Worm (Caenorhabditis elegans): ENCODE results near the gene ostb-1.

The ostb-1 gene

DNA sequence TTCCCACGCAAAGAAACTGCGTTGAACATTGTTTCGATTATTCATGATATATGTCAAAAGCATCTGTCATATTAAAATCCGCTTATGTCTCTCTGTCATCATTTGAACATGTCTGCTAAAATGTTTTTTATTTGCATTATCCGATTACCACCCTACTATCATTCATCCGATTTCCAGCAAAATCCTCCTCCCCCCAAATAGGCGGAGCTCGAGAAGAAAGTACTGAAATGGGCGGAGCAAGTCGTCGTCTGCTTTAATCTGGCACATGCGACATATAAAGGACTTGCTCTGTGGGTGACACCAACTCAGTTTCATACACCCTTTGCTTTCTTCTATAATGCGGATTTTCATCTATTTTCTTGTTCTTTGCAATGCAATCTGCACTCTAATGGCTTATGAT, 32.3 kb upstream of the ostb-1 start, which contains the start of gene T09A5.14:
TSS of gene T09A5.14 (plus strand) at position 301 of the 400 bp plus-strand sequence.
- TF ChIP-seq ztf-29 (GFP tag; IDR thresholded peaks at IDR 0.05) = no peak
- TF ChIP-seq flt-1 (GFP tag; IDR thresholded peaks at IDR 0.05) = no peak
- no peak for TF ChIP-seq T22C8.4 (GFP tag; IDR thresholded peaks at IDR 0.05)
- no peak for TF ChIP-seq tab-1 (GFP tag; IDR thresholded peaks at IDR 0.05)
- TF ChIP-seq klf-2 (GFP tag; conservative IDR thresholded peaks at IDR 0.05) = no peak

DNA sequence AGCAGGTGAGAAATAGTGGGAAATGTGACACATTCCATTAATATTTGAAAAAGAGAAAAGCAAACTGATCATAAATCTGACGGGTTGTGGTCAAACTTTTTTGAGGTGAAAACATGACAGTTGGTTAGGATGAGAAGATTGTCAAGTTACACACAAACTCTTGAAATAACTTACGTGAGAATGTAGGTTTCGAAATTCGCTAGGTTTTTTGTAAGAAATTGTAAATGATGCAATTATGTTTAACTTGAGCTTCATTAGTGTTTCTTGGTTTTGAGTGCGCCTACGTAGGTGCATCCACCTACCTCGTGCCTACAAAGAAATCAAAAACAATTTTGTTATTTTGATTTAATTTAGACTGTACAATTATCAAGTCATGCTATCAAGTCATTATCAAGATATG, 29.0 kb upstream of the ostb-1 start, which contains the start of gene cex-2:
TSS of gene cex-2 (minus strand) at position 101 of the 400 bp plus-strand sequence.
- TF ChIP-seq ztf-23 (GFP tag; IDR thresholded peaks at IDR 0.05) (no peak), ztf-29 (GFP tag; IDR thresholded peaks at IDR 0.05) (no peak), tab-1 (GFP tag; IDR thresholded peaks at IDR 0.05) (no peak), ref-1 (GFP tag; conservative IDR thresholded peaks at IDR 0.05) (no peak), flt-1 (GFP tag; IDR thresholded peaks at IDR 0.05) (no peak), T22C8.4 (GFP tag; IDR thresholded peaks at IDR 0.05) (no peak)

DNA sequence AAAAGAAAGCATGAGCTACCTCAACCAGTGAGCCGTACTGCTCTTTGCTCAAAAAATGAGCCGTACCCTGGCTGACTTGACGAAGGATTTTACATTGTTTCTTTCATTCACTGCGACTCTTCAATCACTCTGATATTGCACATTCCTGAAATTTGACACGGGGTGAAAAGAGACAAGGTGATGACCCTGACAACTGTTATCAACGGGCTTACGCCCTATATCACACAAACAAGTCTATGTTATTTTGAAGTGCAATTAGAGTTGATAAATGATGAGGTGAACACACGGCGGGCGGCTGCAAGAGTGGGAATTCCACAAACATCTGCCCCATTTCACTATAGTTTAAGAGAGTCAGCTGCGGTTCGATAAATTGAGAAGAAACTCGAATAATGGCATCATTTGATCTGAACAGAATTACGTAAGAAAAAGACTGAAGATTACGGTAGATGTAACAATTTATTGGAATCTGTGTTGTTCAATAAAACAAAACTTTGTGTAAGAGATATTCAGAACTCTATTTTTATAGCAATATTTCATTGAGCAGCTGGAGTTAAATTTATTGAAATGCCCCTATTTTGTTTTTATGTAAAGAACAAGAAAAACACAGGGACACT, 27.6 kb upstream of the ostb-1 start:
- no peak for TF ChIP-seq ztf-29 (GFP tag; IDR thresholded peaks at IDR 0.05)
- TF ChIP-seq cog-1 (tag; optimal IDR thresholded peaks at IDR 0.05) = no peak
- TF ChIP-seq T22C8.4 (GFP tag; IDR thresholded peaks at IDR 0.05) = no peak
- TF ChIP-seq klf-2 (GFP tag; conservative IDR thresholded peaks at IDR 0.05) = no peak
- no peak for TF ChIP-seq ref-1 (GFP tag; conservative IDR thresholded peaks at IDR 0.05)
- no peak for TF ChIP-seq flt-1 (GFP tag; IDR thresholded peaks at IDR 0.05)
- no peak for TF ChIP-seq tab-1 (GFP tag; IDR thresholded peaks at IDR 0.05)
- TF ChIP-seq ztf-23 (GFP tag; IDR thresholded peaks at IDR 0.05) = no peak
- no peak for TF ChIP-seq med-1 (GFP tag; optimal IDR thresholded peaks at IDR 0.05; ENCODE audit: insufficient read depth)

DNA sequence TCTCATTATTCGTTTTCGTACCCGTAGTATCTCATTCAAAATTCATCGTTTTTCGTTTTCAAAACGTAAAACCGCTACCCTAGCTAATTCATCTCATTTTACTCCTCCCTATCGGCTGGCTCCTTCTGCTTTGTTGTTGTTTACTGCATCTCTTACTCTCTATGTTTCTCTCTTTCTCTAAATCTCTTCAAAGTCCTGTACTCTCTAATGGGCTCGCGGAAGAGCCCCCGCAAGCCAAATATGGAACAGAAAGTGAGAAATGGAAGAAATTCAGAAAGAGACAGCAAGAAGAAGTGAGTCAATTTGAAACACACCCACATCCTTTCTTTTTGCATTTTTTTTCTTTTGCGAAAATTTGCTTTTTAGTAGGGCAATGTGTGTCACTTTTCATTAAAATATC, 25.6 kb upstream of the ostb-1 start:
- no peak for TF ChIP-seq cog-1 (tag; optimal IDR thresholded peaks at IDR 0.05)

DNA sequence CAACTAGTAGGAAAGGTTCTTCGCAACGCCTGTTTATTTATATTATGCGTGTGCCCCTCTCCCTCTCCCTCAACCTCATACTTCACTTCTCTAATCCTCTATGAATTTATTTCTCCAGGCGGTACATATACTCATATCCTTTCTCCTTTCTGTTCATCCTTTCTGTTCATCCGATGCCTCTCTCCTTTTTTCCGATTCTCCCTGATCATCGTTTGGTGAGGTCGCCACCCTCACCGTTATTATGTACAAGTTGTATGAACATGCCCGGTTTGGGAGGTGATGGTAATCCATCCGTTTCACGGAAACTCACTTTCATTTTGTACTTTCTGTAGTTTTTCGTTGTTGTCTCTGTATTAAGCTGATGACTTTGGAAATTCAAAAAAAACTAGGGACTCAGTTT, 24.6 kb upstream of the ostb-1 start:
- TF ChIP-seq ztf-29 (GFP tag; IDR thresholded peaks at IDR 0.05) (no peak), med-1 (GFP tag; optimal IDR thresholded peaks at IDR 0.05; ENCODE audit: insufficient read depth) (no peak), ztf-23 (GFP tag; IDR thresholded peaks at IDR 0.05) (no peak)

DNA sequence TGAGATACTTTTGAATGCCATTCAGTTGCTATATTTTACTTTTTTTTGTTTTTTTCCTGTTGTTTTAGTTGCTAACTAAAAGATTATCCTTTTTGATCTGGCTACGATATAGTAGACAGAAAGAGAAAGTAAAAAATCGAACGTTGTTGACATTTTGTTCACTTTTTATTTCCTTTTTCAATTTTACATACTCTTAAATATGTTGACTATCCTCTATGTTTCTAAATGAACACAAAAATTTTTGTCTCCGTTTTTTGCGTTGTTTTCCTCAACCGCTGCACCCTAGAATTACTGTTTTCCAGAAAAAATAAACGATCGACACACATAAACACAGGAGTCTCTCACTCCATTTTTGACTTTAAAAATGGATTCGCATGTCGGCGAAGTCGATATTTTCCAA, 22.3 kb upstream of the ostb-1 start, which contains the start of gene klp-3:
TSS of gene klp-3 (plus strand) at position 301 of the 400 bp plus-strand sequence.
- TF ChIP-seq cog-1 (tag; optimal IDR thresholded peaks at IDR 0.05) = no peak
- no peak for TF ChIP-seq ref-1 (GFP tag; conservative IDR thresholded peaks at IDR 0.05)
- TF ChIP-seq T22C8.4 (GFP tag; IDR thresholded peaks at IDR 0.05) = no peak
- TF ChIP-seq klf-2 (GFP tag; conservative IDR thresholded peaks at IDR 0.05) = no peak
- TF ChIP-seq med-1 (GFP tag; optimal IDR thresholded peaks at IDR 0.05; ENCODE audit: insufficient read depth) = no peak
- TF ChIP-seq flt-1 (GFP tag; IDR thresholded peaks at IDR 0.05) = no peak
- no peak for TF ChIP-seq tab-1 (GFP tag; IDR thresholded peaks at IDR 0.05)
- no peak for TF ChIP-seq ztf-23 (GFP tag; IDR thresholded peaks at IDR 0.05)
- TF ChIP-seq ztf-29 (GFP tag; IDR thresholded peaks at IDR 0.05) = no peak

DNA sequence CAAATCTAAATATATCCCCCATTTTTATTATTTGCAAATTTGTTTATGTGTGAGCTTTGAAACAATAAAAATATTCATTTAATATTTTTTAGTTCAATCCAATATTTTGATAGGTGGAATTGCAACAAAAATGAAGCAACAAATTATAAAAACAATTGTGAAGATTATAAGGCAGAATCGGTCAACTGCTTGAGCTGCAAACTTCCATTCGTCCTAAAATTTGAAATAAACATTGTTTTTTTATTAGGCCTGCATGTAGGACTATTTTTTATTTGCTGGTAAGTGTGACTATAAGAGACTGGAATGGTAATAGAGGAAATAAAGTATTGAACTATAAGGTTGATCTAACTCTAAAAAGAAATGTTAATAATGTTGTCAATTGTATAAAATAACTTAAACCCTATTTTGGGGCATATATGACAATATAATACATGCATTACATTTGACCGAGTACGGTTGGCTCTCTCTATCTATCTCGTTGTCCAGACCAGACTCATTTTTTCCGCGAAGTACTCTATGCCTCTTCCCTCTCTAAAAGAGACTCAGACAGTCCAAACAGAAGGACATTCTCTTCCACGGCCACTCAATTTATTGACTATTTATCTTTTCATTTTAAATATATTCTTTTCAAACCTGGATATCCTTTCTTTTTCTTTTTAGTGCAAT, 18.6 kb upstream of the ostb-1 start, which contains the start of gene T09A5.4:
TSS of gene T09A5.4 (plus strand) at position 616 of the 666 bp plus-strand sequence.
- TF ChIP-seq flt-1 (GFP tag; IDR thresholded peaks at IDR 0.05) (no peak), ref-1 (GFP tag; conservative IDR thresholded peaks at IDR 0.05) (no peak), ztf-23 (GFP tag; IDR thresholded peaks at IDR 0.05) (no peak), cog-1 (tag; optimal IDR thresholded peaks at IDR 0.05) (no peak), T22C8.4 (GFP tag; IDR thresholded peaks at IDR 0.05) (no peak), tab-1 (GFP tag; IDR thresholded peaks at IDR 0.05) (no peak), ztf-29 (GFP tag; IDR thresholded peaks at IDR 0.05) (no peak), med-1 (GFP tag; optimal IDR thresholded peaks at IDR 0.05; ENCODE audit: insufficient read depth) (no peak), klf-2 (GFP tag; conservative IDR thresholded peaks at IDR 0.05) (no peak)

DNA sequence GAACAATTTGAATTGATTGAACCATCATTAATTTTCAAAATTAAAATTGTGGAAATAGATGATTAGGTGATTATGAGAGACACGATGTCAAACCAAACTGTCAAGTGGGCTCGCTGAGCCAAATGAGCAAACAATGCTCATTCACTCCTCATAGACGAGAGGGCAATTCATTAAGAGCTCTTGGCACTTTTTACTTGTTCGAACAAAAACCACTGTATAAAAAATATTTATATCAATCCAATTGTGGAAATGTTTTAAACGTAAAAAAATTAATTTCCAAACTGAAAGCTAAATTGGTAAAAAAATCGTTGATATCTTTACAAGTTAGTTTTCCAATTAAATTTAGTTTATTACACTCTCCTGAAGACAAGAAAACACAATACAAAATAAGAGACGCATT, 14.6 kb upstream of the ostb-1 start, which contains the start of gene acr-7:
TSS of gene acr-7 (minus strand) at position 101 of the 400 bp plus-strand sequence.
- TF ChIP-seq cog-1 (tag; optimal IDR thresholded peaks at IDR 0.05) = no peak
- TF ChIP-seq med-1 (GFP tag; optimal IDR thresholded peaks at IDR 0.05; ENCODE audit: insufficient read depth) = no peak
- no peak for TF ChIP-seq flt-1 (GFP tag; IDR thresholded peaks at IDR 0.05)
- no peak for TF ChIP-seq klf-2 (GFP tag; conservative IDR thresholded peaks at IDR 0.05)
- no peak for TF ChIP-seq T22C8.4 (GFP tag; IDR thresholded peaks at IDR 0.05)
- no peak for TF ChIP-seq ref-1 (GFP tag; conservative IDR thresholded peaks at IDR 0.05)

DNA sequence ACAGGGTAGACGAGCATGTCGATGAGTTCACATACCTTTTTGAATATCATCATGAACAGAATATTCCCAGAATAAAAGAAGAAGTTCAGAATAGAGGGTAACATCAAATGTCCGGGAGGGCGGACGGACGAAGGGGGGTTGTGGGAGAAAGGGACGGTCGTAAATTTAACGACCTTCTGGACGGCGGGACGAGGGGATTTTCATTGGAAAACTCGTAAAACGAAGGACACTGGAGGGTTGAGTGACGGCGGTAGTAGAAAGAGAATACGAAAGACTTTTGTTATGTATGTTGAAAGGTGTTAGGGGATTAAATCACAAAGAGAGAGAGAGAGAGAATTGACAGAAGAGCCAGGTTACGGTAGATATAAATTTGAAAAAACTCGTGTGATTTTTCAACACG, 13.7 kb upstream of the ostb-1 start:
- TF ChIP-seq ref-1 (GFP tag; conservative IDR thresholded peaks at IDR 0.05) = no peak
- no peak for TF ChIP-seq med-1 (GFP tag; optimal IDR thresholded peaks at IDR 0.05; ENCODE audit: insufficient read depth)
- no peak for TF ChIP-seq tab-1 (GFP tag; IDR thresholded peaks at IDR 0.05)
- no peak for TF ChIP-seq cog-1 (tag; optimal IDR thresholded peaks at IDR 0.05)
- TF ChIP-seq flt-1 (GFP tag; IDR thresholded peaks at IDR 0.05) = no peak
- no peak for TF ChIP-seq T22C8.4 (GFP tag; IDR thresholded peaks at IDR 0.05)
- no peak for TF ChIP-seq ztf-23 (GFP tag; IDR thresholded peaks at IDR 0.05)
- no peak for TF ChIP-seq ztf-29 (GFP tag; IDR thresholded peaks at IDR 0.05)
- TF ChIP-seq klf-2 (GFP tag; conservative IDR thresholded peaks at IDR 0.05) = no peak

DNA sequence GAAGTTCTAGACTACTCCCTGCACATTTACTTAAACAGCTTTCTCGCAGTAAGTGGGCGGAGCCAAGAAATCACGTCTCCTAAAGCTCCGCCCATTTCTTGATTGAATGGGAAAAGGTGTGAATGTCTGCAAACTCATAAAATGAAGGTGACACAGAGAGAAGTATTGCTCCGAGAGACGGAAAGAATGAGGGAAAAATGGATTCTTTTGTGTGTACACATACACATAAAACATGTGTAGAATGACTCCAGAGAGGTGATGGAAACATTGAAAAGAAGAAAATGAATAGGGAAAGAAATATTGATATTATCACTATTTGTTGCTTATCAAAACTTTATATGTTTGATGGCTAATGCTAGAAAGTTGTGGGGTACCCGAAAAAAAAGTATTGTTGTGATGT, 12.8 kb upstream of the ostb-1 start:
- no peak for TF ChIP-seq cog-1 (tag; optimal IDR thresholded peaks at IDR 0.05)
- no peak for TF ChIP-seq T22C8.4 (GFP tag; IDR thresholded peaks at IDR 0.05)
- no peak for TF ChIP-seq flt-1 (GFP tag; IDR thresholded peaks at IDR 0.05)
- no peak for TF ChIP-seq ztf-29 (GFP tag; IDR thresholded peaks at IDR 0.05)
- no peak for TF ChIP-seq ref-1 (GFP tag; conservative IDR thresholded peaks at IDR 0.05)
- no peak for TF ChIP-seq klf-2 (GFP tag; conservative IDR thresholded peaks at IDR 0.05)
- no peak for TF ChIP-seq ztf-23 (GFP tag; IDR thresholded peaks at IDR 0.05)
- no peak for TF ChIP-seq tab-1 (GFP tag; IDR thresholded peaks at IDR 0.05)
- no peak for TF ChIP-seq med-1 (GFP tag; optimal IDR thresholded peaks at IDR 0.05; ENCODE audit: insufficient read depth)
